Worm (Caenorhabditis elegans): Measurements from ENCODE around the gene F40G12.5.

DNA sequence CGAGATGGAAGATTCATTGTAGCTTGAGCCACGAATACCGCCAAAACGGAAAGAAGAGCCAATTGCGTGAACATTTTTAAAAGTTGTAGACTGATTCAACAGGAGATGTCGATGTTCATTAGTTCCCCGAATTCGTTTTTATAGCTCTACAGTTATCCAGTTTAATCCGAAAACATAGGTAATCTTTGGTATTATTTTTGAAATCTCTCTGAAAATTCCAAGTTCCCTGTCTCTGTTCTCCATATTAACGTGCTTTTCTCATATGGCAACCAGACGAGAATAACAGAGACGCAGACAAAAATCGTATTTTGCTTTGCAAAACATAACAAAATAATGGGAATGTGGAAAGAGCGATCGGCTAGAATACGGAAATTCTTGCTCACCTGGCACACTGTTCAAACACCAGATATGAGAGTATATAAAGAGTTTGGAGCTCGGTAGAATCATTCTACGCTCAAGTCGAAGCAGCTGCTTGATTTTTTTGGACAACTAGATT lies 29.0 kb upstream of the F40G12.5 start, which contains the start of the genes spig-3 and F14D7.12:
- no peak for TF ChIP-seq madf-8 (GFP tag; conservative IDR thresholded peaks at IDR 0.05)
- no peak for TF ChIP-seq ceh-79 (tag; optimal IDR thresholded peaks at IDR 0.05)
- TF ChIP-seq ama-1 (optimal IDR thresholded peaks at IDR 0.05), result no peak
- no peak for TF ChIP-seq ama-1 (GFP tag; optimal IDR thresholded peaks at IDR 0.05)
- no peak for TF ChIP-seq lsy-27 (tag; optimal IDR thresholded peaks at IDR 0.05; ENCODE audit: borderline replicate concordance, insufficient read depth)
- TF ChIP-seq F49E8.2 (tag; optimal IDR thresholded peaks at IDR 0.05; ENCODE audit: insufficient read depth), result no peak
- no peak for TF ChIP-seq ceh-100 (GFP tag; IDR thresholded peaks at IDR 0.05)
- TF ChIP-seq lin-35 (GFP tag; optimal IDR thresholded peaks at IDR 0.05), result no peak
- no peak for TF ChIP-seq lin-26 (GFP tag; IDR thresholded peaks at IDR 0.05)
- TF ChIP-seq unc-130 (GFP tag; optimal IDR thresholded peaks at IDR 0.05), result no peak
- TF ChIP-seq Y79H2A.3 (GFP tag; conservative IDR thresholded peaks at IDR 0.05), result no peak
- no peak for TF ChIP-seq C17E4.6 (GFP tag; IDR thresholded peaks at IDR 0.05)

Measured in whole organism, young adult.